ENCODE assay signal across 5 worm cellular contexts in the genomic region with DNA sequence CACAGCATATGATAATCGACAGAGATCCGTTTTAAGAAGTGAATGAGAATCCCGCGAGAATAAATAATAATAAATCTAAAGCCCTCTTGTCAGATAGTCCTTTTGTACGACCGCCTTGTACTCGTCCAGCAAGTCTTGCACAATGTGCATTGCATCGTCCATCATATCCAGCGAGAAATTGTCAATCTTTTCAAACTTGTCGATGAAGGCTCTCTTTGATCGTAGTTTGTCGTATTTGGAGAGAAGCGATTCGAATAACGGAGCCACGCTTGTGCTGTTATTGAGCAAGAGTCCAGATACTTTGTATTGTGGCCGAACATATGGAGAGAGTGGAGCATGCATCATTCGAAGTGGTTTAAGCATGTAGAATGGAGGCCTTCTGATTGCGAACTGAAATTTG.
TF ChIP-seq lines count a peak whose summit lies in the region.

No protein-coding gene starts in this region.

TF ChIP-seq in whole organism, L1 larva, 84 proteins besides CTCF, POLR2A, EP300 and RAD21:
- no peak for TF ChIP-seq snu-23 (GFP tag; optimal IDR thresholded peaks at IDR 0.05; lab: Kevin White, UChicago)
- peak; percentile 19 for TF ChIP-seq rnt-1 (tag; optimal IDR thresholded peaks at IDR 0.05; lab: Kevin White, UChicago)

TF ChIP-seq in whole organism, L2 larva, 48 proteins besides CTCF, POLR2A, EP300 and RAD21:
- TF ChIP-seq sma-3 (GFP tag; optimal IDR thresholded peaks at IDR 0.05; lab: Kevin White, UChicago), result no peak
- no peak for TF ChIP-seq dmd-4 (tag; optimal IDR thresholded peaks at IDR 0.05; lab: Kevin White, UChicago)
- TF ChIP-seq egl-27 (tag; optimal IDR thresholded peaks at IDR 0.05; lab: Kevin White, UChicago), result no peak
- peak; percentile 3 for TF ChIP-seq ztf-4 (tag; optimal IDR thresholded peaks at IDR 0.05; lab: Kevin White, UChicago)
- no peak for TF ChIP-seq unc-55 (GFP tag; optimal IDR thresholded peaks at IDR 0.05; lab: Kevin White, UChicago)
- peak; percentile 4 for TF ChIP-seq nhr-129 (tag; optimal IDR thresholded peaks at IDR 0.05; lab: Kevin White, UChicago)

TF ChIP-seq in whole organism, L3 larva, 47 proteins besides CTCF, POLR2A, EP300 and RAD21:
- no peak for TF ChIP-seq mml-1 (tag; optimal IDR thresholded peaks at IDR 0.05; lab: Kevin White, UChicago)
- TF ChIP-seq lsy-12 (tag; optimal IDR thresholded peaks at IDR 0.05; lab: Kevin White, UChicago), result peak; percentile 13
- no peak for TF ChIP-seq unc-39 (tag; optimal IDR thresholded peaks at IDR 0.05; lab: Kevin White, UChicago)
- peak; percentile 56 for TF ChIP-seq ama-1 (optimal IDR thresholded peaks at IDR 0.05; lab: Kevin White, UChicago)
- peak; percentile 43 for TF ChIP-seq ztf-4 (tag; optimal IDR thresholded peaks at IDR 0.05; lab: Kevin White, UChicago)

TF ChIP-seq in whole organism, L4 larva, 104 proteins besides CTCF, POLR2A, EP300 and RAD21 (continues in another document):
- TF ChIP-seq tra-1 (GFP tag; IDR thresholded peaks at IDR 0.05; lab: Robert Waterston, UW) (0 out of 2 replicates have a peak, but pooled peaks have one; percentile 24), aha-1 (tag; lab: Kevin White, UChicago) (peak; percentile 17), ztf-7 (tag; optimal IDR thresholded peaks at IDR 0.05; lab: Kevin White, UChicago) (no peak), duxl-1 (tag; optimal IDR thresholded peaks at IDR 0.05; lab: Kevin White, UChicago; ENCODE audit: poor library complexity) (peak; percentile 58), F10B5.3 (tag; optimal IDR thresholded peaks at IDR 0.05; lab: Kevin White, UChicago) (no peak), mxl-2 (GFP tag; conservative IDR thresholded peaks at IDR 0.05; lab: Robert Waterston, UW) (no peak), nhr-6 (tag; optimal IDR thresholded peaks at IDR 0.05; lab: Kevin White, UChicago) (no peak), D1046.2 (GFP tag; IDR thresholded peaks at IDR 0.05; lab: Robert Waterston, UW) (no peak), nhr-41 (GFP tag; IDR thresholded peaks at IDR 0.05; lab: Robert Waterston, UW) (no peak), lin-38 (GFP tag; IDR thresholded peaks at IDR 0.05; lab: Robert Waterston, UW) (no peak), R02D3.7 (tag; optimal IDR thresholded peaks at IDR 0.05; lab: Kevin White, UChicago) (no peak), lin-29 (GFP tag; IDR thresholded peaks at IDR 0.05; lab: Robert Waterston, UW) (0 out of 2 replicates have a peak, but pooled peaks have one; percentile 26), dve-1 (tag; optimal IDR thresholded peaks at IDR 0.05; lab: Kevin White, UChicago; ENCODE audit: insufficient read depth) (no peak), rbr-2 (tag; optimal IDR thresholded peaks at IDR 0.05; lab: Kevin White, UChicago) (no peak), lin-1 (GFP tag; IDR thresholded peaks at IDR 0.05; lab: Robert Waterston, UW) (no peak), mes-2 (tag; optimal IDR thresholded peaks at IDR 0.05; lab: Kevin White, UChicago; ENCODE audit: poor library complexity, severe bottlenecking) (peak; percentile 28), daf-8 (GFP tag; IDR thresholded peaks at IDR 0.05; lab: Robert Waterston, UW) (no peak), F49E8.2 (tag; optimal IDR thresholded peaks at IDR 0.05; lab: Kevin White, UChicago; ENCODE audit: borderline replicate concordance) (no peak), ceh-32 (tag; optimal IDR thresholded peaks at IDR 0.05; lab: Kevin White, UChicago; ENCODE audit: poor library complexity) (no peak), hmg-1.1 (GFP tag; IDR thresholded peaks at IDR 0.05; lab: Robert Waterston, UW) (0 out of 2 replicates have a peak, but pooled peaks have one; percentile 24), snpc-4 (tag; optimal IDR thresholded peaks at IDR 0.05; lab: Kevin White, UChicago) (no peak), hlh-30 (tag; optimal IDR thresholded peaks at IDR 0.05; lab: Kevin White, UChicago; ENCODE audit: insufficient read depth) (no peak), gei-8 (GFP tag; optimal IDR thresholded peaks at IDR 0.05; lab: Kevin White, UChicago) (no peak), lsy-2 (tag; optimal IDR thresholded peaks at IDR 0.05; lab: Kevin White, UChicago) (no peak), mdl-1 (tag; optimal IDR thresholded peaks at IDR 0.05; lab: Kevin White, UChicago) (no peak), dmd-8 (GFP tag; IDR thresholded peaks at IDR 0.05; lab: Robert Waterston, UW) (no peak), arid-1 (GFP tag; conservative IDR thresholded peaks at IDR 0.05; lab: Robert Waterston, UW) (peak; percentile 25; the same call in 1 of the 2 replicates), ceh-62 (tag; optimal IDR thresholded peaks at IDR 0.05; lab: Kevin White, UChicago) (no peak), cey-2 (tag; optimal IDR thresholded peaks at IDR 0.05; lab: Kevin White, UChicago; ENCODE audit: borderline replicate concordance, insufficient read depth) (no peak), jun-1 (tag; optimal IDR thresholded peaks at IDR 0.05; lab: Kevin White, UChicago) (no peak), dmd-6 (GFP tag; IDR thresholded peaks at IDR 0.05; lab: Robert Waterston, UW) (no peak), T26A8.4 (GFP tag; IDR thresholded peaks at IDR 0.05; lab: Robert Waterston, UW) (0 out of 2 replicates have a peak, but pooled peaks have one; percentile 32), F26F4.8 (GFP tag; conservative IDR thresholded peaks at IDR 0.05; lab: Robert Waterston, UW) (no peak), nhr-11 (tag; optimal IDR thresholded peaks at IDR 0.05; lab: Kevin White, UChicago) (no peak), nhr-48 (tag; optimal IDR thresholded peaks at IDR 0.05; lab: Kevin White, UChicago) (no peak), F37D6.2 (tag; optimal IDR thresholded peaks at IDR 0.05; lab: Kevin White, UChicago) (no peak)

TF ChIP-seq in whole organism, young adult, 124 proteins besides CTCF, POLR2A, EP300 and RAD21:
- peak; percentile 37 for TF ChIP-seq chd-7 (tag; optimal IDR thresholded peaks at IDR 0.05; lab: Kevin White, UChicago)
- no peak for TF ChIP-seq hlh-12 (tag; optimal IDR thresholded peaks at IDR 0.05; lab: Kevin White, UChicago)
- no peak for TF ChIP-seq F52B5.7 (tag; optimal IDR thresholded peaks at IDR 0.05; lab: Kevin White, UChicago)
- TF ChIP-seq lin-26 (GFP tag; IDR thresholded peaks at IDR 0.05; lab: Robert Waterston, UW), result peak; percentile 6; the same call in 1 of the 2 replicates
- peak in 1 of 3 experiments; percentile 5 for TF ChIP-seq lin-35 (GFP tag; optimal IDR thresholded peaks at IDR 0.05; lab: Kevin White, UChicago)
- peak; percentile 36; the same call in 1 of the 2 replicates for TF ChIP-seq mcd-1 (GFP tag; IDR thresholded peaks at IDR 0.05; lab: Robert Waterston, UW)
- 0 out of 2 replicates have a peak, but pooled peaks have one; percentile 50 for TF ChIP-seq ekl-4 (GFP tag; IDR thresholded peaks at IDR 0.05; lab: Robert Waterston, UW)
- no peak for TF ChIP-seq F37B4.10 (GFP tag; IDR thresholded peaks at IDR 0.05; lab: Robert Waterston, UW)
- 0 out of 2 replicates have a peak, but pooled peaks have one; percentile 21 for TF ChIP-seq pbrm-1 (GFP tag; IDR thresholded peaks at IDR 0.05; lab: Robert Waterston, UW)
- no peak for TF ChIP-seq cebp-1 (GFP tag; IDR thresholded peaks at IDR 0.05; lab: Robert Waterston, UW)
- peak; percentile 46 for TF ChIP-seq cebp-1 (tag; optimal IDR thresholded peaks at IDR 0.05; lab: Kevin White, UChicago)
- no peak for TF ChIP-seq aptf-2 (GFP tag; conservative IDR thresholded peaks at IDR 0.05; lab: Robert Waterston, UW)
- TF ChIP-seq dpl-1 (GFP tag; optimal IDR thresholded peaks at IDR 0.05; lab: Kevin White, UChicago), result no peak
- no peak for TF ChIP-seq madf-6 (GFP tag; IDR thresholded peaks at IDR 0.05; lab: Robert Waterston, UW)
- TF ChIP-seq lin-40 (tag; optimal IDR thresholded peaks at IDR 0.05; lab: Kevin White, UChicago), result no peak
- no peak for TF ChIP-seq F22D6.2 (tag; optimal IDR thresholded peaks at IDR 0.05; lab: Kevin White, UChicago)
- 0 out of 2 replicates have a peak, but pooled peaks have one; percentile 15 for TF ChIP-seq K11D2.4 (GFP tag; IDR thresholded peaks at IDR 0.05; lab: Robert Waterston, UW)
- peak; percentile 32; the same call in 1 of the 2 replicates for TF ChIP-seq B0336.3 (GFP tag; IDR thresholded peaks at IDR 0.05; lab: Robert Waterston, UW)
- TF ChIP-seq nhr-179 (tag; optimal IDR thresholded peaks at IDR 0.05; lab: Kevin White, UChicago), result no peak
- TF ChIP-seq die-1 (tag; optimal IDR thresholded peaks at IDR 0.05; lab: Kevin White, UChicago), result no peak
- TF ChIP-seq attf-5 (GFP tag; optimal IDR thresholded peaks at IDR 0.05; lab: Kevin White, UChicago), result peak; percentile 29
- TF ChIP-seq zim-3 (tag; optimal IDR thresholded peaks at IDR 0.05; lab: Kevin White, UChicago), result peak; percentile 50
- no peak for TF ChIP-seq ceh-100 (GFP tag; IDR thresholded peaks at IDR 0.05; lab: Robert Waterston, UW)
- TF ChIP-seq ceh-91 (GFP tag; IDR thresholded peaks at IDR 0.05; lab: Robert Waterston, UW), result no peak
- TF ChIP-seq ZK185.1 (tag; optimal IDR thresholded peaks at IDR 0.05; lab: Kevin White, UChicago; ENCODE audit: poor library complexity, severe bottlenecking), result peak; percentile 57
- no peak for TF ChIP-seq athp-1 (tag; optimal IDR thresholded peaks at IDR 0.05; lab: Kevin White, UChicago)
- no peak for TF ChIP-seq madf-3 (GFP tag; IDR thresholded peaks at IDR 0.05; lab: Robert Waterston, UW)
- no peak for TF ChIP-seq nhr-120 (GFP tag; IDR thresholded peaks at IDR 0.05; lab: Robert Waterston, UW)
- no peak for TF ChIP-seq somi-1 (GFP tag; optimal IDR thresholded peaks at IDR 0.05; lab: Kevin White, UChicago)
- TF ChIP-seq fkh-3 (tag; optimal IDR thresholded peaks at IDR 0.05; lab: Kevin White, UChicago), result no peak
- TF ChIP-seq hmg-20 (GFP tag; IDR thresholded peaks at IDR 0.05; lab: Robert Waterston, UW), result no peak
- TF ChIP-seq rpc-1 (optimal IDR thresholded peaks at IDR 0.05; lab: Kevin White, UChicago), result no peak
- no peak for TF ChIP-seq rpc-1 (tag; optimal IDR thresholded peaks at IDR 0.05; lab: Kevin White, UChicago)
- TF ChIP-seq nfya-2 (GFP tag; IDR thresholded peaks at IDR 0.05; lab: Robert Waterston, UW), result no peak
- no peak for TF ChIP-seq akir-1 (GFP tag; optimal IDR thresholded peaks at IDR 0.05; lab: Kevin White, UChicago)
- TF ChIP-seq snpc-1.1 (tag; optimal IDR thresholded peaks at IDR 0.05; lab: Kevin White, UChicago; ENCODE audit: insufficient read depth), result no peak
- peak; percentile 5; the same call in 1 of the 2 replicates for TF ChIP-seq hsf-1 (GFP tag; IDR thresholded peaks at IDR 0.05; lab: Robert Waterston, UW)
- no peak for TF ChIP-seq aptf-3 (GFP tag; IDR thresholded peaks at IDR 0.05; lab: Robert Waterston, UW)
- no peak for TF ChIP-seq let-607 (tag; optimal IDR thresholded peaks at IDR 0.05; lab: Kevin White, UChicago)
